Fruit fly (Drosophila melanogaster) whole organism, embryonic: Measurements from ENCODE around the gene MESR3.

Experiments used
- Blimp-1 ChIP-seq: fragments of 200-800 bp; sonication (Bioruptor generic); optimal IDR thresholded peaks from 3 replicates; lab custom pipeline; 2018; ENCODE audit warnings: missing biosample characterization, missing genetic modification characterization, mild to moderate bottlenecking, moderate library complexity, missing genetic modification reagents
- CG11093 ChIP-seq: fragments of 200-800 bp; sonication (Bioruptor generic); IDR thresholded peaks from 3 replicates; pipeline ENCODE4 v1.3.6; 2022; ENCODE audit warnings: missing biosample characterization, missing genetic modification characterization
- CG12104 ChIP-seq: fragments of 200-800 bp; sonication (Bioruptor generic); optimal IDR thresholded peaks from 3 replicates; lab custom pipeline; 2016; ENCODE audit warnings: missing biosample characterization, missing genetic modification characterization
- CG1233 ChIP-seq: fragments of 200-800 bp; sonication (Bioruptor generic); optimal IDR thresholded peaks from 4 replicates; lab custom pipeline; 2018; ENCODE audit warnings: missing biosample characterization, mild to moderate bottlenecking, missing genetic modification characterization
- CG13424 ChIP-seq: fragments of 200-800 bp; sonication (Bioruptor generic); optimal IDR thresholded peaks from 2 replicates; lab custom pipeline; 2019; ENCODE audit warnings: missing biosample characterization, mild to moderate bottlenecking, missing genetic modification characterization, moderate library complexity
- CG16779 ChIP-seq: fragments of 200-800 bp; sonication (Bioruptor generic); IDR thresholded peaks from 2 replicates; pipeline ENCODE4 v1.3.6; 2022; ENCODE audit warnings: missing biosample characterization, missing genetic modification characterization
- CG17568 ChIP-seq: fragments of 200-800 bp; sonication (Bioruptor generic); optimal IDR thresholded peaks from 2 replicates; lab custom pipeline; 2018; ENCODE audit warnings: missing biosample characterization, mild to moderate bottlenecking, missing genetic modification characterization, moderate library complexity
- CG17802 ChIP-seq: fragments of 200-800 bp; sonication (Bioruptor generic); optimal IDR thresholded peaks from 2 replicates; lab custom pipeline; 2018; ENCODE audit warnings: missing biosample characterization, mild to moderate bottlenecking, missing genetic modification characterization, moderate library complexity
- CG18011 ChIP-seq: fragments of 200-800 bp; sonication (Bioruptor generic); optimal IDR thresholded peaks from 2 replicates; lab custom pipeline; 2017; ENCODE audit warnings: missing biosample characterization, missing genetic modification characterization, mild to moderate bottlenecking, moderate library complexity, missing genotype
- CG18599 ChIP-seq: fragments of 200-800 bp; sonication (Bioruptor generic); optimal IDR thresholded peaks from 3 replicates; lab custom pipeline; 2017; ENCODE audit warnings: missing biosample characterization, missing genetic modification characterization, mild to moderate bottlenecking, moderate library complexity, missing genetic modification reagents
- CG2202 ChIP-seq: fragments of 200-800 bp; sonication (Bioruptor generic); optimal IDR thresholded peaks from 2 replicates; lab custom pipeline; 2018; ENCODE audit warnings: missing biosample characterization, mild to moderate bottlenecking, missing genetic modification characterization
- CG30020 ChIP-seq: fragments of 200-800 bp; optimal IDR thresholded peaks from 2 replicates; lab custom pipeline; 2019; ENCODE audit warnings: missing biosample characterization, mild to moderate bottlenecking, missing genetic modification characterization, moderate library complexity
- CG30403 ChIP-seq: fragments of 200-800 bp; sonication (Bioruptor generic); optimal IDR thresholded peaks from 3 replicates; lab custom pipeline; 2016; ENCODE audit warnings: missing biosample characterization, missing genetic modification characterization
- CG31224 ChIP-seq: fragments of 200-800 bp; sonication (Bioruptor generic); IDR thresholded peaks from 2 replicates; pipeline ENCODE4 v1.3.6; 2022; ENCODE audit warnings: missing biosample characterization, missing genetic modification characterization
- CG3163 ChIP-seq: fragments of 200-800 bp; sonication (Bioruptor generic); optimal IDR thresholded peaks from 3 replicates; lab custom pipeline; 2016; ENCODE audit warnings: missing biosample characterization, missing genetic modification characterization
- CG32532 ChIP-seq: fragments of 200-800 bp; sonication (Bioruptor generic); IDR thresholded peaks from 2 replicates; pipeline ENCODE4 v1.3.6; 2022; ENCODE audit warnings: missing biosample characterization, missing genetic modification characterization
- CG3847 ChIP-seq: fragments of 200-800 bp; sonication (Bioruptor generic); IDR thresholded peaks from 2 replicates; pipeline ENCODE4 v1.3.6; 2022; ENCODE audit warnings: missing biosample characterization, missing genetic modification characterization
- CG5953 ChIP-seq: fragments of 200-800 bp; sonication (Bioruptor generic); IDR thresholded peaks from 2 replicates; pipeline ENCODE4 v1.3.6; 2022; ENCODE audit warnings: missing biosample characterization, missing genetic modification characterization
- CG6272 ChIP-seq: fragments of 200-800 bp; sonication (Bioruptor generic); IDR thresholded peaks from 2 replicates; pipeline ENCODE4 v1.3.6; 2022; ENCODE audit warnings: missing biosample characterization, missing genetic modification characterization
- CG7745 ChIP-seq: fragments of 200-800 bp; sonication (Bioruptor generic); optimal IDR thresholded peaks from 2 replicates; lab custom pipeline; 2018; ENCODE audit warnings: missing biosample characterization, mild to moderate bottlenecking, missing genetic modification characterization, moderate library complexity
- CG8281 ChIP-seq: fragments of 200-800 bp; sonication (Bioruptor generic); optimal IDR thresholded peaks from 2 replicates; lab custom pipeline; 2018; ENCODE audit warnings: missing biosample characterization, mild to moderate bottlenecking, missing genetic modification characterization, moderate library complexity
- CG8478 ChIP-seq: fragments of >200 bp; optimal IDR thresholded peaks from 2 replicates; lab custom pipeline; 2018
- CG9817 ChIP-seq: fragments of 200-800 bp; sonication (Bioruptor generic); optimal IDR thresholded peaks from 2 replicates; lab custom pipeline; 2018; ENCODE audit warnings: missing biosample characterization, mild to moderate bottlenecking, missing genetic modification characterization, moderate library complexity
- Dref ChIP-seq: fragments of 200-800 bp; sonication (Bioruptor generic); IDR thresholded peaks from 2 replicates; pipeline ENCODE4 v1.3.6; 2022; ENCODE audit warnings: missing biosample characterization, missing genetic modification characterization
- ERR ChIP-seq: fragments of 200-800 bp; sonication (Bioruptor generic); optimal IDR thresholded peaks from 2 replicates; lab custom pipeline; 2016; ENCODE audit warnings: missing biosample characterization, missing genetic modification characterization
- HLH4C ChIP-seq: fragments of 200-800 bp; sonication (Bioruptor generic); IDR thresholded peaks from 3 replicates; pipeline ENCODE4 v1.3.6; 2022; ENCODE audit warnings: missing biosample characterization, missing genetic modification characterization; ENCODE audit not compliant: partially characterized antibody
- Hey ChIP-seq: fragments of 200-800 bp; sonication (Bioruptor generic); optimal IDR thresholded peaks from 3 replicates; lab custom pipeline; 2018; ENCODE audit warnings: missing biosample characterization, mild to moderate bottlenecking, missing genetic modification characterization
- Med ChIP-seq: fragments of 200-800 bp; sonication (Bioruptor generic); peaks from one replicate; lab custom pipeline; 2016; ENCODE audit warnings: missing biosample characterization, missing genetic modification characterization, mild to moderate bottlenecking, inconsistent platforms, moderate library complexity
- NK7.1 ChIP-seq: fragments of 200-800 bp; sonication (Bioruptor generic); optimal IDR thresholded peaks from 3 replicates; lab custom pipeline; 2016; ENCODE audit warnings: missing biosample characterization, missing genetic modification characterization
- Nf-YA ChIP-seq: fragments of 200-800 bp; sonication (Bioruptor generic); IDR thresholded peaks from 2 replicates; pipeline ENCODE4 v1.3.6; 2022; ENCODE audit warnings: missing biosample characterization, missing genetic modification characterization
- ac ChIP-seq: fragments of 200-800 bp; sonication (Bioruptor generic); optimal IDR thresholded peaks from 3 replicates; lab custom pipeline; 2017; ENCODE audit warnings: missing biosample characterization, mild to moderate bottlenecking, missing genetic modification characterization
- bowl ChIP-seq: fragments of 200-800 bp; sonication (Bioruptor generic); IDR thresholded peaks from 2 replicates; pipeline ENCODE4 v1.3.6; 2022; ENCODE audit warnings: missing biosample characterization, missing genetic modification characterization
- crol ChIP-seq: fragments of 200-800 bp; sonication (Bioruptor generic); IDR thresholded peaks from 2 replicates; pipeline ENCODE4 v1.3.6; 2022; ENCODE audit warnings: missing biosample characterization, missing genetic modification characterization
- gro ChIP-seq: fragments of 200-800 bp; sonication (Bioruptor generic); optimal IDR thresholded peaks from 2 replicates; lab custom pipeline; 2016; ENCODE audit warnings: missing biosample characterization, missing genetic modification characterization
- insv ChIP-seq, 2 experiments: fragments of 200-800 bp; sonication (Bioruptor generic); optimal IDR thresholded peaks; 3 replicates each; lab custom pipeline; 2016 to 2018; ENCODE audit warnings: missing biosample characterization in 2 of 2, missing genetic modification characterization in 2 of 2
- jumu ChIP-seq: fragments of 200-800 bp; sonication (Bioruptor generic); optimal IDR thresholded peaks from 3 replicates; lab custom pipeline; 2016; ENCODE audit warnings: missing biosample characterization, missing genetic modification characterization
- knrl ChIP-seq: fragments of 200-800 bp; sonication (Bioruptor generic); IDR thresholded peaks from 3 replicates; pipeline ENCODE4 v1.3.6; 2022; ENCODE audit warnings: missing biosample characterization, missing genetic modification characterization; ENCODE audit not compliant: partially characterized antibody
- nau ChIP-seq: fragments of 200-800 bp; sonication (Bioruptor generic); optimal IDR thresholded peaks from 3 replicates; lab custom pipeline; 2017; ENCODE audit warnings: missing biosample characterization, mild to moderate bottlenecking, missing genetic modification characterization, missing genetic modification reagents
- otp ChIP-seq: fragments of 200-800 bp; sonication (Bioruptor generic); IDR thresholded peaks from 3 replicates; pipeline ENCODE4, ENCODE4 v1.3.6; 2022; ENCODE audit warnings: missing biosample characterization, missing genetic modification characterization
- pho ChIP-seq: fragments of 200-800 bp; sonication (Bioruptor generic); optimal IDR thresholded peaks from 2 replicates; lab custom pipeline; 2016; ENCODE audit warnings: missing biosample characterization, missing genetic modification characterization
- prd ChIP-seq, 3 experiments: fragments of >200 bp in 2 of 3; fragments of 200-800 bp in 1 of 3; sonication (Bioruptor generic) in 1 of 3; optimal IDR thresholded peaks in 2 of 3; IDR thresholded peaks in 1 of 3; 2 replicates in 2 of 3; 3 replicates in 1 of 3; pipeline versions ENCODE4 v1.3.6 to Lab custom; 2017 to 2022; ENCODE audit warnings: missing biosample characterization in 1 of 3, missing genetic modification characterization in 1 of 3
- psq ChIP-seq: fragments of 200-800 bp; sonication (Bioruptor generic); optimal IDR thresholded peaks from 2 replicates; lab custom pipeline; 2017; ENCODE audit warnings: missing biosample characterization, missing genetic modification characterization
- shn ChIP-seq: fragments of 200-800 bp; sonication (Bioruptor generic); optimal IDR thresholded peaks from 3 replicates; lab custom pipeline; 2016; ENCODE audit warnings: missing biosample characterization, missing genetic modification characterization
- sob ChIP-seq: fragments of 200-800 bp; sonication (Bioruptor generic); IDR thresholded peaks from 2 replicates; pipeline ENCODE4 v1.3.6; 2022; ENCODE audit warnings: missing biosample characterization, missing genetic modification characterization
- ssp ChIP-seq: fragments of 200-800 bp; sonication (Bioruptor generic); IDR thresholded peaks from 2 replicates; pipeline ENCODE4 v1.3.6; 2022; ENCODE audit warnings: missing biosample characterization, missing genetic modification characterization
- stc ChIP-seq: fragments of 200-800 bp; sonication (Bioruptor generic); IDR thresholded peaks from 2 replicates; pipeline ENCODE4 v1.3.6; 2022; ENCODE audit warnings: missing biosample characterization, missing genetic modification characterization
- trem ChIP-seq: fragments of 200-800 bp; optimal IDR thresholded peaks from 3 replicates; lab custom pipeline; 2019; ENCODE audit warnings: missing biosample characterization, mild to moderate bottlenecking, missing genetic modification characterization, moderate library complexity
- ttk ChIP-seq: fragments of 200-800 bp; sonication (Bioruptor generic); IDR thresholded peaks from 2 replicates; pipeline ENCODE4 v2.1.2; 2022; ENCODE audit warnings: missing biosample characterization, missing genetic modification characterization
- z ChIP-seq: fragments of 200-800 bp; sonication (Bioruptor generic); IDR thresholded peaks from 3 replicates; pipeline ENCODE4 v1.3.6; 2022; ENCODE audit warnings: missing biosample characterization, missing genetic modification characterization

MESR3 gene

dm6 chr2L:18590100-18590941 lies 26.7 kb upstream of the MESR3 start, which contains the start of the genes Pde11 and CG15160 (continued):
- peak; percentile 88 for TF ChIP-seq Dref (GFP tag; lab: Robert Waterston, UW)
- TF ChIP-seq Med (GFP tag; lab: Kevin White, UChicago), result peak; percentile 87
- TF ChIP-seq CG13424, result peak; percentile 9
- peak; percentile 46 for TF ChIP-seq CG30020 (tag; lab: Kevin White, UChicago)
- TF ChIP-seq CG3847 (GFP tag; lab: Robert Waterston, UW), result peak; percentile 42; the same call in 1 of the 2 replicates
- no peak for TF ChIP-seq CG8478 (lab: Kevin White, UChicago)
- peak; percentile 100 for TF ChIP-seq knrl (GFP tag; lab: Robert Waterston, UW)
- TF ChIP-seq stc (GFP tag; lab: Robert Waterston, UW), result peak; percentile 15; the same call in 1 of the 2 replicates
- no peak for TF ChIP-seq gro (GFP tag; lab: Kevin White, UChicago)
- TF ChIP-seq trem (tag; lab: Kevin White, UChicago), result peak; percentile 72
- TF ChIP-seq ttk (GFP tag; lab: Robert Waterston, UW), result no peak
- TF ChIP-seq HLH4C (GFP tag; lab: Robert Waterston, UW), result peak; percentile 99
- peak; percentile 40 for TF ChIP-seq CG30403 (GFP tag; lab: Kevin White, UChicago)
- TF ChIP-seq nau, result no peak
- TF ChIP-seq pho (GFP tag; lab: Kevin White, UChicago), result peak; percentile 56
- TF ChIP-seq CG18011 (GFP tag; lab: Kevin White, UChicago), result no peak
- TF ChIP-seq z, result no peak
- TF ChIP-seq jumu (GFP tag; lab: Kevin White, UChicago), result no peak
- TF ChIP-seq bowl (GFP tag; lab: Robert Waterston, UW), result no peak
- TF ChIP-seq shn (GFP tag; lab: Kevin White, UChicago), result no peak
- TF ChIP-seq CG2202, result no peak
- TF ChIP-seq Hey (tag; lab: Kevin White, UChicago), result no peak
- no peak for TF ChIP-seq ERR
- no peak for TF ChIP-seq CG17568 (GFP tag; lab: Kevin White, UChicago)
- no peak for TF ChIP-seq otp (GFP tag; lab: Robert Waterston, UW)
- no peak for TF ChIP-seq prd (optimal IDR thresholded peaks at IDR 0.05; lab: Kevin White, UChicago)
- TF ChIP-seq prd (GFP tag; IDR thresholded peaks at IDR 0.05; lab: Robert Waterston, UW), result peak; percentile 36; the same call in 1 of the 3 replicates
- no peak for TF ChIP-seq CG7745 (tag; lab: Kevin White, UChicago)
- TF ChIP-seq CG18599, result peak; percentile 13
- TF ChIP-seq CG17802 (tag; lab: Kevin White, UChicago), result peak; percentile 15
- TF ChIP-seq CG3163, result peak; percentile 9
- peak; percentile 82 for TF ChIP-seq CG6272 (GFP tag; lab: Robert Waterston, UW)
- TF ChIP-seq ac (GFP tag; lab: Kevin White, UChicago), result no peak
- TF ChIP-seq crol, result no peak
- peak; percentile 24; the same call in 1 of the 2 replicates for TF ChIP-seq ssp (GFP tag; lab: Robert Waterston, UW)
- peak; percentile 45 for TF ChIP-seq NK7.1
- no peak for TF ChIP-seq CG9817
- no peak for TF ChIP-seq CG31224 (GFP tag; lab: Robert Waterston, UW)
- no peak for TF ChIP-seq CG5953
- no peak for TF ChIP-seq Nf-YA (GFP tag; lab: Robert Waterston, UW)
- TF ChIP-seq sob, result peak; percentile 66; the same call in 1 of the 2 replicates
- TF ChIP-seq insv (GFP tag; optimal IDR thresholded peaks at IDR 0.05; lab: Kevin White, UChicago), result peak in 1 of 2 experiments; percentile 49
- TF ChIP-seq CG1233 (GFP tag; lab: Kevin White, UChicago), result peak; percentile 7
- TF ChIP-seq CG32532 (GFP tag; lab: Robert Waterston, UW), result peak; percentile 60; the same call in 1 of the 2 replicates
- TF ChIP-seq CG12104 (GFP tag; lab: Kevin White, UChicago), result no peak
- TF ChIP-seq Blimp-1 (GFP tag; lab: Kevin White, UChicago), result no peak
- TF ChIP-seq CG16779 (GFP tag; lab: Robert Waterston, UW), result no peak
- no peak for TF ChIP-seq CG11093 (GFP tag; lab: Robert Waterston, UW)
- TF ChIP-seq CG8281, result no peak
- peak; percentile 32 for TF ChIP-seq psq (GFP tag; lab: Kevin White, UChicago)
